Fruit fly (Drosophila melanogaster): Measurements from ENCODE around the gene Aven.

Aven gene

dm6 chrX:12667600-12668250 lies 38.3 kb upstream of the Aven start (continued):
- TF ChIP-seq lov (optimal IDR thresholded peaks at IDR 0.05) = no peak
- no peak for TF ChIP-seq lov (GFP tag; IDR thresholded peaks at IDR 0.05)
- no peak for TF ChIP-seq Aef1 (GFP tag; IDR thresholded peaks at IDR 0.05)
- TF ChIP-seq Drgx (GFP tag; IDR thresholded peaks at IDR 0.05) = peak; percentile 49
- no peak for TF ChIP-seq disco-r (GFP tag; optimal IDR thresholded peaks at IDR 0.05)
- TF ChIP-seq CG3726 (GFP tag; IDR thresholded peaks at IDR 0.05) = no peak
- TF ChIP-seq Ada2b (GFP tag; IDR thresholded peaks at IDR 0.05) = no peak
- TF ChIP-seq CG1647 (GFP tag; optimal IDR thresholded peaks at IDR 0.05) = no peak
- TF ChIP-seq CG6683 (GFP tag; optimal IDR thresholded peaks at IDR 0.05) = no peak
- TF ChIP-seq H2.0 (GFP tag; IDR thresholded peaks at IDR 0.05) = no peak
- no peak for TF ChIP-seq CG4282 (GFP tag; optimal IDR thresholded peaks at IDR 0.05)
- TF ChIP-seq CG3995 (GFP tag; optimal IDR thresholded peaks at IDR 0.05) = no peak
- no peak for TF ChIP-seq az2 (GFP tag; optimal IDR thresholded peaks at IDR 0.05)
- TF ChIP-seq CG12155 (GFP tag; optimal IDR thresholded peaks at IDR 0.05) = no peak
- TF ChIP-seq CG8290 (GFP tag; optimal IDR thresholded peaks at IDR 0.05) = peak; percentile 2
- TF ChIP-seq CG8290 (tag; optimal IDR thresholded peaks at IDR 0.05) = peak in 1 of 2 experiments; percentile 11
- no peak for TF ChIP-seq Deaf1 (tag; optimal IDR thresholded peaks at IDR 0.05)
- peak in 1 of 2 experiments; percentile 1 for TF ChIP-seq Pdp1 (GFP tag; optimal IDR thresholded peaks at IDR 0.05)
- no peak for TF ChIP-seq CG8089 (GFP tag; optimal IDR thresholded peaks at IDR 0.05)
- no peak for TF ChIP-seq dpn (GFP tag; optimal IDR thresholded peaks at IDR 0.05)
- TF ChIP-seq lmd (GFP tag; IDR thresholded peaks at IDR 0.05) = no peak
- no peak for TF ChIP-seq CG7357 (GFP tag; IDR thresholded peaks at IDR 0.05)
- peak; percentile 46 for TF ChIP-seq CG10543 (GFP tag; optimal IDR thresholded peaks at IDR 0.05)
- TF ChIP-seq CG2116 (GFP tag; optimal IDR thresholded peaks at IDR 0.05) = no peak
- no peak for TF ChIP-seq CG15011 (GFP tag; optimal IDR thresholded peaks at IDR 0.05)
- no peak for TF ChIP-seq mam (GFP tag; optimal IDR thresholded peaks at IDR 0.05)
- TF ChIP-seq pita (GFP tag; optimal IDR thresholded peaks at IDR 0.05) = no peak
- no peak for TF ChIP-seq CG12744 (GFP tag; optimal IDR thresholded peaks at IDR 0.05)
- no peak for TF ChIP-seq CG13775 (GFP tag; optimal IDR thresholded peaks at IDR 0.05)
- TF ChIP-seq CG17568 (GFP tag; optimal IDR thresholded peaks at IDR 0.05) = no peak
- no peak for TF ChIP-seq Opbp (GFP tag; IDR thresholded peaks at IDR 0.05; ENCODE audit: partially characterized antibody)
- TF ChIP-seq aop (GFP tag; IDR thresholded peaks at IDR 0.05) = no peak
- TF ChIP-seq usp (GFP tag; optimal IDR thresholded peaks at IDR 0.05) = no peak
- no peak for TF ChIP-seq Oaz (GFP tag; IDR thresholded peaks at IDR 0.05)
- no peak for TF ChIP-seq peb (GFP tag; IDR thresholded peaks at IDR 0.05)
- no peak for TF ChIP-seq Hsf (GFP tag; optimal IDR thresholded peaks at IDR 0.05)
- no peak for TF ChIP-seq tx (GFP tag; optimal IDR thresholded peaks at IDR 0.05)
- no peak for TF ChIP-seq Lpt (GFP tag; optimal IDR thresholded peaks at IDR 0.05)
- no peak for TF ChIP-seq p53 (GFP tag; optimal IDR thresholded peaks at IDR 0.05)
- TF ChIP-seq HLHmδ (GFP tag; optimal IDR thresholded peaks at IDR 0.05) = no peak
- no peak for TF ChIP-seq lola (GFP tag; optimal IDR thresholded peaks at IDR 0.05)
- TF ChIP-seq Myb (GFP tag; optimal IDR thresholded peaks at IDR 0.05) = no peak
- TF ChIP-seq chm (GFP tag; IDR thresholded peaks at IDR 0.05) = no peak
- TF ChIP-seq ap (GFP tag; IDR thresholded peaks at IDR 0.05) = no peak
- no peak for TF ChIP-seq bcd (GFP tag; optimal IDR thresholded peaks at IDR 0.05)
- no peak for TF ChIP-seq CG16863 (GFP tag; optimal IDR thresholded peaks at IDR 0.05)
- no peak for TF ChIP-seq ftz-f1 (GFP tag; optimal IDR thresholded peaks at IDR 0.05)
- TF ChIP-seq CG14050 (GFP tag; IDR thresholded peaks at IDR 0.05) = no peak
- TF ChIP-seq salm (tag; optimal IDR thresholded peaks at IDR 0.05) = no peak
- no peak for TF ChIP-seq gcm (GFP tag; optimal IDR thresholded peaks at IDR 0.05)
- no peak for TF ChIP-seq zfh1 (GFP tag; IDR thresholded peaks at IDR 0.05)
- TF ChIP-seq zf30C (GFP tag; optimal IDR thresholded peaks at IDR 0.05) = no peak
- TF ChIP-seq Hr3 (GFP tag; optimal IDR thresholded peaks at IDR 0.05) = no peak
